Fruit fly (Drosophila melanogaster): Measurements from ENCODE around the gene CG44574.

Gene CG44574

dm6 chr2L:5879363-5879934 lies 4.1 kb upstream of the CG44574 start, which contains the start of gene rau (continued):
- TF ChIP-seq CG1832 (GFP tag; optimal IDR thresholded peaks at IDR 0.05) (no peak), Hmx (GFP tag; optimal IDR thresholded peaks at IDR 0.05) (peak; percentile 25), HmgD (GFP tag; optimal IDR thresholded peaks at IDR 0.05) (peak; percentile 12), CG10147 (GFP tag; optimal IDR thresholded peaks at IDR 0.05) (peak; percentile 48), ssp (GFP tag; IDR thresholded peaks at IDR 0.05) (peak; percentile 46), mirr (GFP tag; optimal IDR thresholded peaks at IDR 0.05) (no peak), Fer1 (GFP tag; optimal IDR thresholded peaks at IDR 0.05) (peak; percentile 83), Xbp1 (GFP tag; optimal IDR thresholded peaks at IDR 0.05) (peak; percentile 50), nerfin-2 (GFP tag; IDR thresholded peaks at IDR 0.05; ENCODE audit: partially characterized antibody) (0 out of 2 replicates have a peak, but pooled peaks have one; percentile 19), NC2α (GFP tag; optimal IDR thresholded peaks at IDR 0.05) (no peak), slp2 (GFP tag; optimal IDR thresholded peaks at IDR 0.05) (no peak), PHDP (tag; optimal IDR thresholded peaks at IDR 0.05) (peak; percentile 80), ttk (GFP tag; IDR thresholded peaks at IDR 0.05) (no peak), CG8290 (GFP tag; optimal IDR thresholded peaks at IDR 0.05) (peak; percentile 63), CG8290 (tag; optimal IDR thresholded peaks at IDR 0.05) (peak in 1 of 2 experiments; percentile 50), sug (tag; optimal IDR thresholded peaks at IDR 0.05) (peak; percentile 87), CG7271 (tag; optimal IDR thresholded peaks at IDR 0.05) (no peak), Adf1 (GFP tag; IDR thresholded peaks at IDR 0.05) (peak; percentile 38; the same call in 1 of the 2 replicates), vvl (GFP tag; IDR thresholded peaks at IDR 0.05) (peak; percentile 69), sens-2 (GFP tag; IDR thresholded peaks at IDR 0.05) (peak; percentile 34; the same call in 1 of the 2 replicates), CG4424 (GFP tag; optimal IDR thresholded peaks at IDR 0.05) (peak; percentile 75), CG4854 (GFP tag; optimal IDR thresholded peaks at IDR 0.05) (peak; percentile 41), CG9215 (GFP tag; IDR thresholded peaks at IDR 0.05) (peak; percentile 70), CG30403 (GFP tag; optimal IDR thresholded peaks at IDR 0.05) (peak; percentile 76), z (GFP tag; IDR thresholded peaks at IDR 0.05) (peak; percentile 34; the same call in 1 of the 3 replicates), pita (GFP tag; optimal IDR thresholded peaks at IDR 0.05) (no peak), CG8765 (GFP tag; IDR thresholded peaks at IDR 0.05) (no peak; the same call in 1 of the 2 replicates), fd96Cb (tag; optimal IDR thresholded peaks at IDR 0.05) (peak; percentile 74), CG11696 (GFP tag; IDR thresholded peaks at IDR 0.05) (peak; percentile 44; the same call in 1 of the 2 replicates), grn (GFP tag; optimal IDR thresholded peaks at IDR 0.05) (no peak), Scr (GFP tag; IDR thresholded peaks at IDR 0.05; ENCODE audit: partially characterized antibody) (no peak), hbn (GFP tag; IDR thresholded peaks at IDR 0.05; ENCODE audit: partially characterized antibody) (no peak), bbx (GFP tag; IDR thresholded peaks at IDR 0.05; ENCODE audit: partially characterized antibody) (peak; percentile 53), br (optimal IDR thresholded peaks at IDR 0.05) (no peak), jing (GFP tag; optimal IDR thresholded peaks at IDR 0.05) (peak; percentile 26), Dll (GFP tag; IDR thresholded peaks at IDR 0.05; ENCODE audit: partially characterized antibody) (peak; percentile 28; the same call in 1 of the 4 replicates), CG33213 (GFP tag; optimal IDR thresholded peaks at IDR 0.05) (no peak), D19B (GFP tag; optimal IDR thresholded peaks at IDR 0.05) (peak; percentile 53), gro (GFP tag; optimal IDR thresholded peaks at IDR 0.05) (peak; percentile 14), Lim3 (GFP tag; IDR thresholded peaks at IDR 0.05) (no peak), CG14860 (GFP tag; IDR thresholded peaks at IDR 0.05; ENCODE audit: partially characterized antibody) (0 out of 3 replicates have a peak, but pooled peaks have one; percentile 27), Hr39 (optimal IDR thresholded peaks at IDR 0.05) (no peak), al (GFP tag; IDR thresholded peaks at IDR 0.05) (peak; percentile 58), Nf-YC (tag; optimal IDR thresholded peaks at IDR 0.05) (peak; percentile 78), mam (GFP tag; optimal IDR thresholded peaks at IDR 0.05) (peak; percentile 65), Stat92E (GFP tag; optimal IDR thresholded peaks at IDR 0.05) (peak in 1 of 3 experiments; percentile 57), CG7556 (GFP tag; optimal IDR thresholded peaks at IDR 0.05) (peak; percentile 82), Gug (GFP tag; IDR thresholded peaks at IDR 0.05) (peak; percentile 44; the same call in 1 of the 4 replicates), CG18476 (GFP tag; optimal IDR thresholded peaks at IDR 0.05) (peak; percentile 57), CG11723 (GFP tag; optimal IDR thresholded peaks at IDR 0.05) (peak; percentile 66), CG3838 (GFP tag; optimal IDR thresholded peaks at IDR 0.05) (no peak)
